Fruit fly (Drosophila melanogaster) whole organism, adult: ENCODE data around the gene dsx-c73A.

ENCODE experiments used
- CG11617 ChIP-seq: fragments of 200-800 bp; sonication (Bioruptor generic); optimal IDR thresholded peaks from 2 replicates; lab custom pipeline; 2017; ENCODE audit warnings: mild to moderate bottlenecking, missing biosample characterization, missing genetic modification reagents, missing genetic modification characterization
- CG12768 ChIP-seq: fragments of 200-800 bp; sonication (Bioruptor generic); optimal IDR thresholded peaks from 2 replicates; lab custom pipeline; 2017; ENCODE audit warnings: missing biosample characterization, missing genetic modification characterization, mild to moderate bottlenecking, moderate library complexity, missing genetic modification reagents
- CG14711 ChIP-seq: fragments of 200-800 bp; sonication (Bioruptor generic); optimal IDR thresholded peaks from 2 replicates; lab custom pipeline; 2018; ENCODE audit warnings: missing biosample characterization, mild to moderate bottlenecking, missing genetic modification characterization, moderate library complexity
- CG1620 ChIP-seq: fragments of 200-800 bp; sonication (Bioruptor generic); optimal IDR thresholded peaks from 2 replicates; lab custom pipeline; 2016; ENCODE audit warnings: missing biosample characterization, missing genetic modification characterization
- CG33017 ChIP-seq: fragments of 200-800 bp; sonication (Bioruptor generic); optimal IDR thresholded peaks from 2 replicates; lab custom pipeline; 2018; ENCODE audit warnings: missing biosample characterization, mild to moderate bottlenecking, missing genetic modification characterization, moderate library complexity
- CG5204 ChIP-seq: fragments of 200-800 bp; sonication (Bioruptor generic); optimal IDR thresholded peaks from 2 replicates; lab custom pipeline; 2016; ENCODE audit warnings: missing biosample characterization, missing genetic modification characterization
- CG7045 ChIP-seq: fragments of 200-800 bp; sonication (Bioruptor generic); optimal IDR thresholded peaks from 2 replicates; lab custom pipeline; 2017; ENCODE audit warnings: missing biosample characterization, mild to moderate bottlenecking, missing genetic modification characterization
- CG7101 ChIP-seq: fragments of 200-800 bp; sonication (Bioruptor generic); optimal IDR thresholded peaks from 2 replicates; lab custom pipeline; 2018; ENCODE audit warnings: missing biosample characterization, mild to moderate bottlenecking, missing genetic modification characterization, moderate library complexity
- Clk ChIP-seq: fragments of 200-800 bp; sonication (Bioruptor generic); optimal IDR thresholded peaks from 2 replicates; lab custom pipeline; 2017; ENCODE audit warnings: missing biosample characterization, missing genetic modification characterization
- Crg-1 ChIP-seq: fragments of 200-800 bp; sonication (Bioruptor generic); optimal IDR thresholded peaks from 2 replicates; lab custom pipeline; 2016; ENCODE audit warnings: missing biosample characterization, missing genetic modification characterization
- Hr96 ChIP-seq: fragments of 200-800 bp; sonication (Bioruptor generic); optimal IDR thresholded peaks from 2 replicates; lab custom pipeline; 2016; ENCODE audit warnings: missing biosample characterization, missing genetic modification characterization
- Mnt ChIP-seq: fragments of 200-800 bp; sonication (Bioruptor generic); optimal IDR thresholded peaks from 2 replicates; lab custom pipeline; 2016; ENCODE audit warnings: missing biosample characterization, mild to moderate bottlenecking, missing genetic modification characterization
- bab1 ChIP-seq: fragments of 200-800 bp; sonication (Bioruptor generic); optimal IDR thresholded peaks from 3 replicates; lab custom pipeline; 2019; ENCODE audit warnings: missing biosample characterization, mild to moderate bottlenecking, missing genetic modification characterization, moderate library complexity
- cic ChIP-seq: fragments of 200-800 bp; sonication (Bioruptor generic); optimal IDR thresholded peaks from 2 replicates; lab custom pipeline; 2017; ENCODE audit warnings: missing biosample characterization, mild to moderate bottlenecking, missing genetic modification characterization, moderate library complexity
- cnc ChIP-seq, 2 experiments: fragments of >200 bp; optimal IDR thresholded peaks; 2 replicates each; lab custom pipeline; 2017
- kay ChIP-seq: fragments of 200-800 bp; sonication (Bioruptor generic); peaks from one replicate; lab custom pipeline; 2016; ENCODE audit warnings: missing biosample characterization, missing genetic modification characterization, borderline replicate concordance
- ovo ChIP-seq: fragments of 200-800 bp; sonication (Bioruptor generic); optimal IDR thresholded peaks from 2 replicates; lab custom pipeline; 2016; ENCODE audit warnings: missing biosample characterization, missing genetic modification characterization
- pad ChIP-seq: fragments of 200-800 bp; sonication (Bioruptor generic); optimal IDR thresholded peaks from 3 replicates; lab custom pipeline; 2017; ENCODE audit warnings: missing biosample characterization, missing genetic modification characterization, mild to moderate bottlenecking, moderate library complexity, missing genetic modification reagents
- tj ChIP-seq: fragments of 200-800 bp; sonication (Bioruptor generic); optimal IDR thresholded peaks from 3 replicates; lab custom pipeline; 2017; ENCODE audit warnings: missing biosample characterization, mild to moderate bottlenecking, missing genetic modification characterization, moderate library complexity
- toe ChIP-seq: fragments of 200-800 bp; sonication (Bioruptor generic); optimal IDR thresholded peaks from 2 replicates; lab custom pipeline; 2016; ENCODE audit warnings: missing biosample characterization, missing genetic modification characterization

Gene dsx-c73A

dm6 chr3L:16491006-16491605, 39.3 kb upstream of the dsx-c73A start:
- TF ChIP-seq kay (no peak), cnc (optimal IDR thresholded peaks at IDR 0.05; lab: Kevin White, UChicago) (no peak), Hr96 (GFP tag; lab: Kevin White, UChicago) (no peak), CG12768 (GFP tag; lab: Kevin White, UChicago) (no peak), CG7045 (GFP tag; lab: Kevin White, UChicago) (no peak), Mnt (no peak), tj (no peak), cic (GFP tag; lab: Kevin White, UChicago) (no peak), CG1620 (GFP tag; lab: Kevin White, UChicago) (no peak), CG11617 (GFP tag; lab: Kevin White, UChicago) (no peak)

DNA sequence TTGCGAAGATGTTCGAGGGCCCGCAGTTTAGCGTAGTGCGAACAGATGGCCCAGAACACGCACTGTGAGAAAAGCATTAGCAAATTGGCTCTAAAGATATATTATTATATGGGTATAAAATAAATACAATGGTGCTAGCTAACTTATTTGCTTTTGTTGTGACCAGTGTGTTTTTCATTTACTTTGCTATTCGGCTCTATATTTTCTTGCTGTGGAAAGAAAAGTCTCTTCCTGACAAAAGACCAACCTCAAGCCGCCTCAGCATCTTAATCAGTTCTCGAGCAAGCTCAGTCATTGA, 38.8 kb upstream of the dsx-c73A start:
- TF ChIP-seq CG7101 (tag; lab: Kevin White, UChicago) (no peak), CG12768 (GFP tag; lab: Kevin White, UChicago) (no peak), CG33017 (no peak), cnc (optimal IDR thresholded peaks at IDR 0.05; lab: Kevin White, UChicago) (no peak), Clk (GFP tag; lab: Kevin White, UChicago) (no peak), Hr96 (GFP tag; lab: Kevin White, UChicago) (no peak), CG11617 (GFP tag; lab: Kevin White, UChicago) (no peak), pad (GFP tag; lab: Kevin White, UChicago) (no peak), bab1 (GFP tag; lab: Kevin White, UChicago) (no peak), kay (no peak), toe (GFP tag; lab: Kevin White, UChicago) (no peak), cic (GFP tag; lab: Kevin White, UChicago) (no peak), CG14711 (tag; lab: Kevin White, UChicago) (no peak), CG5204 (no peak), CG1620 (GFP tag; lab: Kevin White, UChicago) (no peak), Crg-1 (GFP tag; lab: Kevin White, UChicago) (no peak), Mnt (no peak), ovo (GFP tag; lab: Kevin White, UChicago) (no peak)

DNA sequence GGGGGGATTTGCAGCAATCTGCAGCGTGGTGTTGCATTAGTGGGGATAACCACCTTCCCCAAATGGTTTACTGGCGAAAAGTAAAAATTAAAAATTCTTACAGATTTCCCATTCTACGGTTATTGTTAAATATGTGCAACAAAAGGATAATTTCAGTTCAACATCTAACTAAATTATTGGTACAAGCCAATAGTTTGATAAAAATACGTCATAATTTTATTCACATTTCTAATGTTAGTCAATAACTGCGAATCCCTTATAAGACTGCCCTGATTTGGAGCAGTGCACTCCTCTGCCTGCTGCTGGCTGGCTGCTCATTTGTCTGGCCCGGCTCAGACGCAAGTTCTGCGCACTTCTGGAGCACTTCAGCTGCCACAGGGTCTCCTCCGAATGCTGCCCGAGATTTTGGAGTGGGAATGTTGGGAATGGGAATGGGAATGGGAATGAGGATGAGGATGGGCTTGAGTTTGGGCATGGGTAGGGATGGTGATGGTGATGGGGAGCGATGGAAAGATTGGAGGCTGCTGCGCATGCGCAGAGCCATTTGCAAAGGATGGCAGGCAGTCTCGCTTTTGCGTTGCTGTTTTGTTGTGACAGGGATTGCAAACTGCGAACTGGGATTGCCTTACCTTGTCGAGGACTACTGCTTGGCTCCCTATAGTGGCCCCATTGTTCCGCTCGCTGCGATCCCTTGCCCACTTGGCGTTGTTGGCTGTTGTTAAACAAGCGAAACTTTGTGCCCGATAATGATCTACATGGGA, 38.2 kb upstream of the dsx-c73A start:
- TF ChIP-seq CG33017 (no peak), bab1 (GFP tag; lab: Kevin White, UChicago) (no peak), toe (GFP tag; lab: Kevin White, UChicago) (no peak), Crg-1 (GFP tag; lab: Kevin White, UChicago) (no peak), CG14711 (tag; lab: Kevin White, UChicago) (no peak), Clk (GFP tag; lab: Kevin White, UChicago) (no peak)

DNA sequence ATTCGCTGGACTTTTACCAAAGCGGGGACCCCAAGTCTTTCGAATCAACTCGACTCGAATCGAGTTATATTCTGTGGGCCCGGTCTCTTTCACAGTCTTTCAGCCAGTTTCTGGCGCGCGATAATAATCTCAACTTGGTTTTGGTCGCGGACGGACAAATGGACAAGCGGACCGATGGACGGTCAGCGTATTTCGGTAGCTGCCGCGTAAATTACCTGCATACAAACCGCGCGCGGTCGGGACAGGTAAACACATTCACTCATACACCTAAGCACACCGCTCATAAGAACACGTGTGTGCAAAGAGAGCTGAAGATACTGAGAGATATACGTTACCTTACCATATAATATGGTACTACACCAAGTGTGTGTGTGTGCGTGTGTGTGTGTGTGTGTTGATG, 37.5 kb upstream of the dsx-c73A start:
- TF ChIP-seq cic (GFP tag; lab: Kevin White, UChicago), result no peak
- no peak for TF ChIP-seq Hr96 (GFP tag; lab: Kevin White, UChicago)
- TF ChIP-seq CG11617 (GFP tag; lab: Kevin White, UChicago), result no peak
- TF ChIP-seq tj, result no peak
- no peak for TF ChIP-seq toe (GFP tag; lab: Kevin White, UChicago)
- TF ChIP-seq ovo (GFP tag; lab: Kevin White, UChicago), result no peak
- TF ChIP-seq pad (GFP tag; lab: Kevin White, UChicago), result no peak
- TF ChIP-seq Crg-1 (GFP tag; lab: Kevin White, UChicago), result no peak
- no peak for TF ChIP-seq CG12768 (GFP tag; lab: Kevin White, UChicago)

DNA sequence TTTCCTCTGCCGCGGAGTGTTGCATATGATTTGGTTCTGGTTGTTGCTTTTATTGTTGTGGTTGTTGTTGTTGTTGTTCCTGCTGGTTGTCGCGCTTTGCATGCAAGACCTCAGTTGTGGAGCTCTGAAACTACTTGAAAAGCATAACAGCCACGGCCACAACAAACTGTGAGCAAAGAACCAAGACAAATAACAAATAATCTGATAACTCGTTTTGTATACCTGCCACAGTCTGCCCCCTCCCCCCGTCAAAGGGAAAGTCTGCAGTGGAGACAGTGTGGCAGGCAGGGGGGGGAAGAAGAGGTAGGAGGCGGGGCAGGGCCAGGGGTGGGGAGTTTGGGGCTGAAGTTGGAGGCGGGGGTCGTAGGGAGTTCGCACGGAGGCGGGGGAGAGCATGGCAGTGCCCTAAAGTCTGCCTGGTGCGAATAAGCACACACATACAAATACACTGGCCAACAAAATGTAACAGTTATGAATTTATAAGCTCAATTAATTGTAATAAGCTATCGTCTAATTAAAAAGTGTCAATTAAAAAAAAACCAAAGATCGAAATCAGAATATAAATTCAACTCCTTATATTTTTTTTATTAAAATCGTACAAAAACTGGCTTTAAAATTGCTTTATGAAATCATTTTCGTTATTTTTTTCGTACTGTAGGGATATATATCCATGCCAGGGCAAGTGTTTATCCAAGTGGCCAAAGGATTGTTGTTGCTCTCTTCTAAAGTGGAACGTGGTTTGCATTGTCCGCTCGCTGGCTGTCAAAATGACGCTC, 36.9 kb upstream of the dsx-c73A start:
- TF ChIP-seq CG5204, result no peak
- no peak for TF ChIP-seq Clk (GFP tag; lab: Kevin White, UChicago)
- TF ChIP-seq kay, result no peak
- no peak for TF ChIP-seq pad (GFP tag; lab: Kevin White, UChicago)
- TF ChIP-seq Crg-1 (GFP tag; lab: Kevin White, UChicago), result no peak
- no peak for TF ChIP-seq CG7045 (GFP tag; lab: Kevin White, UChicago)
- TF ChIP-seq CG1620 (GFP tag; lab: Kevin White, UChicago), result no peak
- no peak for TF ChIP-seq CG7101 (tag; lab: Kevin White, UChicago)
- no peak for TF ChIP-seq CG11617 (GFP tag; lab: Kevin White, UChicago)
- no peak for TF ChIP-seq Mnt
- no peak for TF ChIP-seq CG14711 (tag; lab: Kevin White, UChicago)

- TF ChIP-seq Mnt, result no peak
- no peak for TF ChIP-seq CG5204
- TF ChIP-seq CG7045 (GFP tag; lab: Kevin White, UChicago), result no peak
- no peak for TF ChIP-seq CG33017
- TF ChIP-seq toe (GFP tag; lab: Kevin White, UChicago), result no peak
- no peak for TF ChIP-seq Crg-1 (GFP tag; lab: Kevin White, UChicago)
- no peak for TF ChIP-seq Hr96 (GFP tag; lab: Kevin White, UChicago)
- TF ChIP-seq CG14711 (tag; lab: Kevin White, UChicago), result no peak
- TF ChIP-seq cnc (optimal IDR thresholded peaks at IDR 0.05; lab: Kevin White, UChicago), result no peak
- TF ChIP-seq tj, result no peak
- no peak for TF ChIP-seq CG11617 (GFP tag; lab: Kevin White, UChicago)
- TF ChIP-seq CG7101 (tag; lab: Kevin White, UChicago), result no peak
Measured at dm6 chr3L:16487812-16488211, 36.1 kb upstream of the dsx-c73A start.
